Worm (Caenorhabditis elegans) whole organism, L4 larva: Measurements from ENCODE around the gene xtr-2.

Experiments
- D1046.2 ChIP-seq: fragments of 200-800 bp; sonication (Bioruptor generic); IDR thresholded peaks from 2 replicates; pipeline ENCODE4 v1.3.6; 2022; ENCODE audit warnings: missing genetic modification characterization, missing compliant biosample characterization
- F10B5.3 ChIP-seq: sonication (generic microtip); optimal IDR thresholded peaks from 2 replicates; lab custom pipeline; 2016; ENCODE audit warnings: mild to moderate bottlenecking, missing genetic modification characterization, missing compliant biosample characterization
- F26F4.8 ChIP-seq: fragments of 200-800 bp; sonication (Bioruptor generic); conservative IDR thresholded peaks from 2 replicates; pipeline ENCODE4 v1.3.6; 2022; ENCODE audit warnings: missing genetic modification characterization, missing compliant biosample characterization
- F44E2.7 ChIP-seq: fragments of 200-800 bp; sonication (Bioruptor generic); IDR thresholded peaks from 2 replicates; pipeline ENCODE4 v2.1.2; 2022; ENCODE audit warnings: missing genetic modification characterization, missing compliant biosample characterization
- F49E8.2 ChIP-seq: sonication (generic microtip); optimal IDR thresholded peaks from 2 replicates; lab custom pipeline; 2016; ENCODE audit warnings: missing compliant biosample characterization, mild to moderate bottlenecking, missing genetic modification characterization, borderline replicate concordance
- T20F7.1 ChIP-seq: fragments of 200-800 bp; sonication (Bioruptor generic); optimal IDR thresholded peaks from 2 replicates; lab custom pipeline; 2018; ENCODE audit warnings: mild to moderate bottlenecking, missing genetic modification characterization, missing compliant biosample characterization
- T26A8.4 ChIP-seq: fragments of 200-800 bp; sonication (Bioruptor generic); IDR thresholded peaks from 2 replicates; pipeline ENCODE4 v1.3.6; 2022; ENCODE audit warnings: missing genetic modification characterization, missing compliant biosample characterization
- Y48G9A.11 ChIP-seq: fragments of 200-800 bp; sonication (Bioruptor generic); IDR thresholded peaks from 2 replicates; pipeline ENCODE4 v1.3.6; 2022; ENCODE audit warnings: missing genetic modification reagents, missing genetic modification characterization, missing compliant biosample characterization
- Y5F2A.4 ChIP-seq: fragments of 200-800 bp; sonication (Bioruptor generic); optimal IDR thresholded peaks from 2 replicates; lab custom pipeline; 2018; ENCODE audit warnings: mild to moderate bottlenecking, missing genetic modification characterization, missing compliant biosample characterization
- Y75B8A.6 ChIP-seq: fragments of 200-800 bp; sonication (Bioruptor generic); IDR thresholded peaks from 2 replicates; pipeline ENCODE4 v1.3.6; 2022; ENCODE audit warnings: missing genetic modification reagents, missing genetic modification characterization, missing compliant biosample characterization
- ZK337.2 ChIP-seq: fragments of 200-800 bp; sonication (Bioruptor generic); IDR thresholded peaks from 2 replicates; pipeline ENCODE4 v1.3.6; 2022; ENCODE audit warnings: missing genetic modification reagents, missing genetic modification characterization, missing compliant biosample characterization
- ZK546.5 ChIP-seq, 2 experiments: sonication (generic microtip); optimal IDR thresholded peaks; 2 replicates each; lab custom pipeline; 2017; ENCODE audit warnings: missing biosample characterization in 2 of 2, missing genetic modification characterization in 2 of 2
- aha-1 ChIP-seq: fragments of 150-350 bp; peaks from one replicate; lab custom pipeline; 2014; ENCODE audit warnings: missing biosample characterization, missing genetic modification characterization
- ama-1 ChIP-seq: fragments of 150-350 bp; optimal IDR thresholded peaks from 2 replicates; lab custom pipeline; 2014; ENCODE audit warnings: inconsistent platforms, mixed read lengths
- arid-1 ChIP-seq: fragments of 200-800 bp; sonication (Bioruptor generic); conservative IDR thresholded peaks from 2 replicates; pipeline ENCODE4 v1.3.6; 2022; ENCODE audit warnings: missing genetic modification reagents, missing genetic modification characterization, missing compliant biosample characterization
- attf-4 ChIP-seq: sonication (generic microtip); optimal IDR thresholded peaks from 3 replicates; lab custom pipeline; 2017; ENCODE audit warnings: missing biosample characterization, missing genetic modification characterization
- ceh-44 ChIP-seq: fragments of 200-800 bp; sonication (Bioruptor generic); IDR thresholded peaks from 2 replicates; pipeline ENCODE4 v1.3.6; 2022; ENCODE audit warnings: missing genetic modification reagents, missing genetic modification characterization, missing compliant biosample characterization
- ceh-82 ChIP-seq: sonication (generic microtip); optimal IDR thresholded peaks from 2 replicates; lab custom pipeline; 2017; ENCODE audit warnings: missing biosample characterization, missing genetic modification characterization
- ctbp-1 ChIP-seq: fragments of 200-800 bp; sonication (Bioruptor generic); IDR thresholded peaks from 2 replicates; pipeline ENCODE4 v1.3.6; 2022; ENCODE audit warnings: missing genetic modification reagents, missing genetic modification characterization, missing compliant biosample characterization
- daf-12 ChIP-seq: fragments of 150-350 bp; optimal IDR thresholded peaks from 2 replicates; lab custom pipeline; 2014; ENCODE audit warnings: missing biosample characterization, missing genetic modification reagents, missing genetic modification characterization
- daf-16 ChIP-seq, 3 experiments: sonication (generic microtip); optimal IDR thresholded peaks; 2 replicates each; lab custom pipeline; 2016 to 2017; ENCODE audit warnings: missing genetic modification characterization in 3 of 3, missing genetic modification reagents in 3 of 3, mild to moderate bottlenecking in 2 of 3, missing compliant biosample characterization in 2 of 3, missing biosample characterization in 1 of 3, moderate library complexity in 1 of 3
- dmd-6 ChIP-seq: fragments of 200-800 bp; sonication (Bioruptor generic); IDR thresholded peaks from 2 replicates; pipeline ENCODE4 v1.3.6; 2022; ENCODE audit warnings: missing genetic modification reagents, missing genetic modification characterization, missing compliant biosample characterization
- dmd-8 ChIP-seq: fragments of 200-800 bp; sonication (Bioruptor generic); IDR thresholded peaks from 2 replicates; pipeline ENCODE4 v1.3.6; 2022; ENCODE audit warnings: missing genetic modification characterization, missing compliant biosample characterization
- dpl-1 ChIP-seq: fragments of 150-350 bp; optimal IDR thresholded peaks from 2 replicates; lab custom pipeline; 2014; ENCODE audit warnings: missing biosample characterization, missing genetic modification reagents, missing genetic modification characterization
- duxl-1 ChIP-seq: sonication (generic microtip); optimal IDR thresholded peaks from 2 replicates; lab custom pipeline; 2016; ENCODE audit warnings: mild to moderate bottlenecking, missing genetic modification characterization, moderate library complexity, missing compliant biosample characterization; ENCODE audit not compliant: poor library complexity
- dve-1 ChIP-seq: sonication (generic microtip); optimal IDR thresholded peaks from 2 replicates; lab custom pipeline; 2017; ENCODE audit warnings: antibody characterized with exemption, mild to moderate bottlenecking, missing genetic modification characterization, missing compliant biosample characterization; ENCODE audit not compliant: insufficient read depth
- egl-43 ChIP-seq: fragments of 200-800 bp; sonication (Bioruptor generic); IDR thresholded peaks from 2 replicates; pipeline ENCODE4 v1.3.6; 2022; ENCODE audit warnings: missing genetic modification reagents, missing genetic modification characterization, missing compliant biosample characterization
- hlh-11 ChIP-seq: fragments of 200-800 bp; sonication (Bioruptor generic); optimal IDR thresholded peaks from 2 replicates; lab custom pipeline; 2018; ENCODE audit warnings: mild to moderate bottlenecking, missing genetic modification characterization, missing compliant biosample characterization
- hlh-30 ChIP-seq: sonication (generic microtip); optimal IDR thresholded peaks from 2 replicates; lab custom pipeline; 2017; ENCODE audit warnings: antibody characterized with exemption, mild to moderate bottlenecking, missing genetic modification characterization, missing compliant biosample characterization; ENCODE audit not compliant: insufficient read depth
- hmg-1.1 ChIP-seq: fragments of 200-800 bp; sonication (Bioruptor generic); IDR thresholded peaks from 2 replicates; pipeline ENCODE4 v1.3.6; 2022; ENCODE audit warnings: missing genetic modification reagents, missing genetic modification characterization, missing compliant biosample characterization
- lim-7 ChIP-seq: fragments of 200-800 bp; sonication (Bioruptor generic); IDR thresholded peaks from 2 replicates; pipeline ENCODE4 v1.3.6; 2022; ENCODE audit warnings: missing genetic modification characterization, missing compliant biosample characterization
- madf-9 ChIP-seq: fragments of 200-800 bp; sonication (Bioruptor generic); conservative IDR thresholded peaks from 2 replicates; pipeline ENCODE4 v1.3.6; 2022; ENCODE audit warnings: missing genetic modification reagents, missing genetic modification characterization, missing compliant biosample characterization
- mes-2 ChIP-seq: sonication (generic microtip); optimal IDR thresholded peaks from 2 replicates; lab custom pipeline; 2016; ENCODE audit warnings: missing genotype, mild to moderate bottlenecking, missing genetic modification characterization, missing compliant biosample characterization; ENCODE audit not compliant: poor library complexity, severe bottlenecking
- mxl-3 ChIP-seq: fragments of 200-800 bp; sonication (Bioruptor generic); optimal IDR thresholded peaks from 2 replicates; lab custom pipeline; 2018; ENCODE audit warnings: mild to moderate bottlenecking, missing genetic modification characterization, missing compliant biosample characterization
- nhr-111 ChIP-seq: fragments of 200-800 bp; sonication (Bioruptor generic); optimal IDR thresholded peaks from 2 replicates; lab custom pipeline; 2018; ENCODE audit warnings: mild to moderate bottlenecking, missing genetic modification characterization, missing compliant biosample characterization
- nhr-28 ChIP-seq: fragments of 150-350 bp; optimal IDR thresholded peaks from 2 replicates; lab custom pipeline; 2014; ENCODE audit warnings: missing biosample characterization, missing genetic modification characterization
- nhr-6 ChIP-seq: fragments of 150-350 bp; optimal IDR thresholded peaks from 2 replicates; lab custom pipeline; 2014; ENCODE audit warnings: missing biosample characterization, missing genetic modification characterization
- php-3 ChIP-seq: fragments of 200-800 bp; sonication (Bioruptor generic); IDR thresholded peaks from 2 replicates; pipeline ENCODE4 v1.3.6; 2022; ENCODE audit warnings: missing genetic modification reagents, missing genetic modification characterization, missing compliant biosample characterization
- snpc-1.2 ChIP-seq: fragments of 200-800 bp; sonication (Bioruptor generic); IDR thresholded peaks from 2 replicates; pipeline ENCODE4 v1.3.6; 2022; ENCODE audit warnings: missing genetic modification reagents, missing genetic modification characterization, missing compliant biosample characterization
- spr-1 ChIP-seq: sonication (generic microtip); optimal IDR thresholded peaks from 2 replicates; lab custom pipeline; 2016; ENCODE audit warnings: mild to moderate bottlenecking, missing genetic modification characterization, missing compliant biosample characterization
- spr-3 ChIP-seq: fragments of 200-800 bp; sonication (Bioruptor generic); optimal IDR thresholded peaks from 2 replicates; lab custom pipeline; 2018; ENCODE audit warnings: mild to moderate bottlenecking, missing genetic modification characterization, missing compliant biosample characterization
- tra-1 ChIP-seq: fragments of 200-800 bp; sonication (Bioruptor generic); IDR thresholded peaks from 2 replicates; pipeline ENCODE4 v1.3.6; 2022; ENCODE audit warnings: missing genetic modification reagents, missing genetic modification characterization, missing compliant biosample characterization
- unc-130 ChIP-seq: sonication (generic microtip); optimal IDR thresholded peaks from 2 replicates; lab custom pipeline; 2016; ENCODE audit warnings: missing genetic modification reagents, missing genetic modification characterization, missing compliant biosample characterization
- zfp-3 ChIP-seq: fragments of 200-800 bp; sonication (Bioruptor generic); conservative IDR thresholded peaks from 2 replicates; pipeline ENCODE4 v1.3.6; 2022; ENCODE audit warnings: missing genetic modification reagents, missing genetic modification characterization, missing compliant biosample characterization
- ztf-7 ChIP-seq: fragments of 150-350 bp; optimal IDR thresholded peaks from 2 replicates; lab custom pipeline; 2014; ENCODE audit warnings: missing biosample characterization, missing genetic modification characterization

xtr-2 gene

DNA sequence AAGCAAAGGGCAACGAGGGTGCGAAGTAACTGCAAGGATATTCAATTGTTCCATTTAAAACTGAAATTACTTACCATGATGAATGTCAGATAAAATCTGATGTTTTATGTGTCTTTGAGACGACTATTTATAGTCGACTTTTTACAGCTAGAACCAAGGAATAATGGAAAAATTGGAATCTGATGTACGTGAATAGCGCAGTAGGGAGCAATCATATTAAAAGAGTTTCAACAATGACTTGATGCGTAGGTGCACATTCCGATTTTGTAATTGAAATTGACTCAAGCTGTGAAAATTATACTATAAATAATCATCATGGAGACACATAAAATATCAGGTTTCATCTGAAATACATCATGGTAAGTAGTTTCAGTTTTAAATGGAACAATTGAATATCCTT is 27.9 kb downstream of the xtr-2 start, which contains the start of the genes nspc-9 and nspc-10:
Gene nspc-9 (minus strand): TSS at position 101 of the 400 bp plus-strand sequence.
Gene nspc-10 (plus strand): TSS at position 331 of the 400 bp plus-strand sequence.
- TF ChIP-seq tra-1 (GFP tag; lab: Robert Waterston, UW) (no peak), php-3 (GFP tag; lab: Robert Waterston, UW) (no peak), egl-43 (GFP tag; lab: Robert Waterston, UW) (no peak), spr-1 (tag; lab: Kevin White, UChicago) (no peak)

DNA sequence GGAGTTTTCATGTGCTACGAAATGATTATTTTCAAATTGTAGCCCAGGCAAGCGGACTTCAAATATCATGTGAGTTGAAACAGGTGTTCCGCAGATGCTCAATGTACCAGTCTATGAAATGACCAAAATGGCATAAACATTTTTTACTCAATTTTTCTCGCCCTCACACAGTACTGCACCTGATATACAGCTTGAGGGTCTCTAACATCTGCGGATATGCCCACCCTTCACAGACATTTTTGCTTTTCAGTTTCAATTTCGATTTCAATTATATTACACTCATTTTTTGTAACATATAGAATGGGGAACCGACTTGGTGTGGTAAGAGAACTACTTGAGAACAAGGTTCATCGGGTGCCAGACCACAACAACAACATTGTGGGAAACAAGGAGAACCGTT is 31.4 kb downstream of the xtr-2 start, which contains the start of gene F42F12.11:
Gene F42F12.11 (plus strand): TSS at position 301 of the 400 bp plus-strand sequence.
- no peak for TF ChIP-seq dve-1 (tag; lab: Kevin White, UChicago)
- TF ChIP-seq ama-1 (lab: Kevin White, UChicago), result no peak
- TF ChIP-seq T20F7.1 (GFP tag; lab: Kevin White, UChicago), result no peak
- TF ChIP-seq F10B5.3 (tag; lab: Kevin White, UChicago), result no peak
- no peak for TF ChIP-seq D1046.2 (GFP tag; lab: Robert Waterston, UW)
- TF ChIP-seq ZK546.5 (tag; optimal IDR thresholded peaks at IDR 0.05; lab: Kevin White, UChicago), result no peak
- no peak for TF ChIP-seq F44E2.7 (GFP tag; lab: Robert Waterston, UW)
- no peak for TF ChIP-seq dmd-6
- TF ChIP-seq aha-1 (tag; lab: Kevin White, UChicago), result peak; percentile 10
- TF ChIP-seq, all 104 proteins: peak for 1

DNA sequence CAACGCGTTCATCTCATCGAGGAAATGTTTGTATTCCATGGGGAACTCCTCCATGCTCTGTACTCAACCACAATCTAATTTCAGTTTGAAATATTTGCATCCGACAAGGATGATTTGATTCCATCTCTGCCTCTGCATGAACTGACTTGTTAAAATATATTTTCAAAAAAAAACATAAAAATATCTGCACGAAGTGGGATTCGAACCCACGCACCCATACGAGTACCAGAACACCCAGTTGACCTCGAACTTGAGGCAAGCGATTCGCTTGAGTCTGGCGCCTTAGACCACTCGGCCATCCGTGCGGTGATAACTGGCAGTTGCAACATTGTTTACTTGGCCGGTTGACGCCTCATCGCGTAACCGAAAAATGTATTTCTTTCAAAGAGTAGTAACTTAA is 32.5 kb downstream of the xtr-2 start:
- TF ChIP-seq F26F4.8 (GFP tag; lab: Robert Waterston, UW), result peak; percentile 67; the same call in 1 of the 2 replicates
- peak; percentile 53 for TF ChIP-seq mxl-3 (GFP tag; lab: Kevin White, UChicago)
- TF ChIP-seq F49E8.2, result no peak
- TF ChIP-seq nhr-28 (tag; lab: Kevin White, UChicago), result peak; percentile 56
- TF ChIP-seq hmg-1.1, result peak; percentile 78
- peak; percentile 80 for TF ChIP-seq dmd-8 (GFP tag; lab: Robert Waterston, UW)
- TF ChIP-seq arid-1 (GFP tag; lab: Robert Waterston, UW), result peak; percentile 52; the same call in 1 of the 2 replicates
- TF ChIP-seq ztf-7 (tag; lab: Kevin White, UChicago), result peak; percentile 28
- TF ChIP-seq tra-1 (GFP tag; lab: Robert Waterston, UW), result peak; percentile 63; the same call in 1 of the 2 replicates
- TF ChIP-seq ceh-82 (tag; lab: Kevin White, UChicago), result no peak
- TF ChIP-seq ctbp-1 (GFP tag; lab: Robert Waterston, UW), result peak; percentile 52; the same call in 1 of the 2 replicates
- peak; percentile 67 for TF ChIP-seq Y48G9A.11
- TF ChIP-seq zfp-3 (GFP tag; lab: Robert Waterston, UW), result 0 out of 2 replicates have a peak, but pooled peaks have one; percentile 53
- peak; percentile 50 for TF ChIP-seq T26A8.4
- TF ChIP-seq dpl-1 (GFP tag; lab: Kevin White, UChicago), result no peak
- TF ChIP-seq Y75B8A.6, result 0 out of 2 replicates have a peak, but pooled peaks have one; percentile 50
- TF ChIP-seq spr-3 (GFP tag; lab: Kevin White, UChicago), result peak; percentile 35
- peak; percentile 92 for TF ChIP-seq aha-1 (tag; lab: Kevin White, UChicago)
- peak; percentile 77 for TF ChIP-seq mes-2 (tag; lab: Kevin White, UChicago)
- peak; percentile 51 for TF ChIP-seq hlh-11 (tag; lab: Kevin White, UChicago)
- peak; percentile 32 for TF ChIP-seq nhr-6 (tag; lab: Kevin White, UChicago)
- TF ChIP-seq lim-7 (GFP tag; lab: Robert Waterston, UW), result peak; percentile 85
- TF ChIP-seq Y5F2A.4, result no peak
- peak; percentile 31 for TF ChIP-seq unc-130 (GFP tag; lab: Kevin White, UChicago)
- peak; percentile 22 to 59 for TF ChIP-seq daf-16 (GFP tag; optimal IDR thresholded peaks at IDR 0.05; lab: Kevin White, UChicago)
- peak; percentile 67 for TF ChIP-seq daf-16 (tag; optimal IDR thresholded peaks at IDR 0.05; lab: Kevin White, UChicago)
- TF ChIP-seq spr-1 (tag; lab: Kevin White, UChicago), result peak; percentile 10
- TF ChIP-seq attf-4 (tag; lab: Kevin White, UChicago), result no peak
- peak; percentile 53 for TF ChIP-seq duxl-1 (tag; lab: Kevin White, UChicago)
- peak; percentile 54 for TF ChIP-seq dmd-6
- no peak for TF ChIP-seq daf-12 (tag; lab: Kevin White, UChicago)
- TF ChIP-seq hlh-30 (tag; lab: Kevin White, UChicago), result peak; percentile 27
- no peak for TF ChIP-seq nhr-111 (GFP tag; lab: Kevin White, UChicago)
- peak; percentile 89 for TF ChIP-seq snpc-1.2
- peak; percentile 85 for TF ChIP-seq madf-9 (GFP tag; lab: Robert Waterston, UW)
- peak; percentile 81 for TF ChIP-seq ceh-44 (GFP tag; lab: Robert Waterston, UW)
- 0 out of 2 replicates have a peak, but pooled peaks have one; percentile 51 for TF ChIP-seq ZK337.2 (GFP tag; lab: Robert Waterston, UW)
